Fruit fly (Drosophila melanogaster) whole organism, adult: Measurements from ENCODE around the gene CG31523.

Source experiments
- CG11617 ChIP-seq: fragments of 200-800 bp; sonication (Bioruptor generic); optimal IDR thresholded peaks from 2 replicates; lab custom pipeline; 2017; ENCODE audit warnings: mild to moderate bottlenecking, missing biosample characterization, missing genetic modification reagents, missing genetic modification characterization
- Hr96 ChIP-seq: fragments of 200-800 bp; sonication (Bioruptor generic); optimal IDR thresholded peaks from 2 replicates; lab custom pipeline; 2016; ENCODE audit warnings: missing biosample characterization, missing genetic modification characterization
- tj ChIP-seq: fragments of 200-800 bp; sonication (Bioruptor generic); optimal IDR thresholded peaks from 3 replicates; lab custom pipeline; 2017; ENCODE audit warnings: missing biosample characterization, mild to moderate bottlenecking, missing genetic modification characterization, moderate library complexity

DNA sequence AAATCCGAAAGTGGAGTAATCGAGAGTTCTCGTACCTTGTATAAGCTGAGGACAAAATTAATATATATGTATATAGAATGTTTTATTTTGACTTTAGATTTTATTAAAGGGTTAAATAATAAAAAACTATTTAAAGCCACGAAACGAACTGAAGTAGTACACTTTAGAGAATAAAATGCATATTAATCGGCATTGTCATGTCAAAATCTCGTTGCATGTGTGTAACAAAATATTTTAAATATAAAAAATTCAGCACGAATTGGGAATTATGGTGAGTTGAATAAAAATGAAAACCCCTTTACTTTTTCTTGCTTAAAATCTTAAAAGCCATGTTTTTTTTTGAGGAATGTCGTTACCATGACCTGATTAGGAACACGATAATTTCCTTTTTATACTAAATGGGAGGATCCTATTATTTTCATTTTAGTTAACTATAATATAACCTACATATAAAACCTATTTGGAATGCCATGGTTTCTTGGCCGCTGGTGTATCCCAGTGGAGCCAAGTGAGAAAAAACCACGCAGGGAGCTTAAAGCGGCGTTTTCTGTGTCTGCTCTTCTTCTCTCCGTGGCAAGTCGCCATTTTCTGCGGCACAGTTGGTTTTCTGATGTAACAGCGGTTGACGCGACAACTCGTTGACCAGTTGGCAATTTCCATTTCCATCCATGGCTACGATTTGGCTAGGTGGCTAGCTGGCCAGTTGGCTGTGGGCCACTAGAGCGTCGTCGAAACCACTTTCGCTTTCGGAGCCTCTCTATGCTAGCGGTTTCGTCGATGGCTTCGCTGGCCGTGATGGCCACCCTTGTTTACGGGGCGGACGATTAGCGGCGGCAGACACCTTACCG is 6.9 kb downstream of the CG31523 start:
- TF ChIP-seq CG11617 (GFP tag; lab: Kevin White, UChicago): no peak
- TF ChIP-seq Hr96 (GFP tag; lab: Kevin White, UChicago): no peak
- no peak for TF ChIP-seq tj (GFP tag; lab: Kevin White, UChicago)
